Worm (Caenorhabditis elegans): ENCODE measurements around the gene gap-2.

The gap-2 gene

ce11 chrX:9491439-9491838 is 19.2 kb downstream of the gap-2 start:
- TF ChIP-seq zag-1 (tag; optimal IDR thresholded peaks at IDR 0.05) (no peak), R02D3.7 (tag; optimal IDR thresholded peaks at IDR 0.05) (no peak), nhr-111 (GFP tag; optimal IDR thresholded peaks at IDR 0.05) (no peak), lsy-2 (tag; optimal IDR thresholded peaks at IDR 0.05) (no peak), unc-39 (tag; optimal IDR thresholded peaks at IDR 0.05) (no peak), ztf-11 (tag; optimal IDR thresholded peaks at IDR 0.05) (no peak), vab-7 (GFP tag; IDR thresholded peaks at IDR 0.05) (no peak), nhr-76 (tag; optimal IDR thresholded peaks at IDR 0.05) (no peak), php-3 (GFP tag; IDR thresholded peaks at IDR 0.05) (no peak), dmd-6 (GFP tag; IDR thresholded peaks at IDR 0.05) (0 out of 2 replicates have a peak, but pooled peaks have one; percentile 11), daf-8 (GFP tag; IDR thresholded peaks at IDR 0.05) (no peak), unc-62 (GFP tag; optimal IDR thresholded peaks at IDR 0.05 in 1 of 2) (peak in 1 of 2 experiments; percentile 19), unc-62 (tag; optimal IDR thresholded peaks at IDR 0.05) (no peak), egl-43 (GFP tag; IDR thresholded peaks at IDR 0.05) (no peak), ceh-44 (GFP tag; IDR thresholded peaks at IDR 0.05) (no peak), T26A8.4 (GFP tag; IDR thresholded peaks at IDR 0.05) (no peak), aha-1 (tag) (peak; percentile 75), mxl-3 (GFP tag; optimal IDR thresholded peaks at IDR 0.05) (peak; percentile 6), lin-13 (GFP tag; optimal IDR thresholded peaks at IDR 0.05) (no peak), nhr-28 (tag; optimal IDR thresholded peaks at IDR 0.05) (peak; percentile 52), hmg-1.1 (GFP tag; IDR thresholded peaks at IDR 0.05) (no peak), mdt-29 (GFP tag; IDR thresholded peaks at IDR 0.05) (no peak)

DNA sequence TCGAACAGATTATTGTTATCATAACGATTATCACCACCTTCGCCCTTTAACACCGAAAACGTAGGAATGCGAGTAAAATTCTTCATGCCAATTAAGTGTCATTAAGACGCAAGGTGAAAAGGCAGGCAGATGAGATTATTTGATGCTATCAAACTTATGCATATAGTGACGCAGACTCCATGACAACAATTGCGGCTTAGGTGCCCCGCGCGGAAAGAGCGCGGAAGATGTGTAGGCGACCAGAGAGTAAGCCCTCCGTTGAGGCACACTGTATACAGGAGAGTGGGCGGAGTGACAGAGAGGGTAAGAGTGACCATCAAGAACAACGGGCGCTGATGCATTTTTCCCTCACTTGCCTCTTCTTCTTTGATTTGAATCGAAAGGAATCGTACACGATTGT is 22.4 kb downstream of the gap-2 start:
- TF ChIP-seq ceh-82 (tag; optimal IDR thresholded peaks at IDR 0.05) (no peak), nhr-77 (tag; optimal IDR thresholded peaks at IDR 0.05) (no peak), hlh-11 (tag; optimal IDR thresholded peaks at IDR 0.05) (peak; percentile 8)

- no peak for TF ChIP-seq madf-5 (GFP tag; IDR thresholded peaks at IDR 0.05)
- no peak for TF ChIP-seq rbr-2 (tag; optimal IDR thresholded peaks at IDR 0.05)
- TF ChIP-seq snpc-1.2 (GFP tag; IDR thresholded peaks at IDR 0.05): no peak
- peak in 1 of 2 experiments; percentile 68 for TF ChIP-seq unc-62 (GFP tag; optimal IDR thresholded peaks at IDR 0.05 in 1 of 2)
- TF ChIP-seq unc-62 (tag; optimal IDR thresholded peaks at IDR 0.05): no peak
- TF ChIP-seq aha-1 (tag): peak; percentile 56
- no peak for TF ChIP-seq ZK337.2 (GFP tag; IDR thresholded peaks at IDR 0.05)
- no peak for TF ChIP-seq nhr-42 (GFP tag; IDR thresholded peaks at IDR 0.05)
- no peak for TF ChIP-seq Y105C5A.15 (GFP tag; IDR thresholded peaks at IDR 0.05)
- no peak for TF ChIP-seq ces-1 (GFP tag; optimal IDR thresholded peaks at IDR 0.05)
- TF ChIP-seq ceh-82 (tag; optimal IDR thresholded peaks at IDR 0.05): no peak
- TF ChIP-seq lin-1 (GFP tag; IDR thresholded peaks at IDR 0.05): no peak
Measured at ce11 chrX:9499355-9499754, 27.1 kb downstream of the gap-2 start.

DNA sequence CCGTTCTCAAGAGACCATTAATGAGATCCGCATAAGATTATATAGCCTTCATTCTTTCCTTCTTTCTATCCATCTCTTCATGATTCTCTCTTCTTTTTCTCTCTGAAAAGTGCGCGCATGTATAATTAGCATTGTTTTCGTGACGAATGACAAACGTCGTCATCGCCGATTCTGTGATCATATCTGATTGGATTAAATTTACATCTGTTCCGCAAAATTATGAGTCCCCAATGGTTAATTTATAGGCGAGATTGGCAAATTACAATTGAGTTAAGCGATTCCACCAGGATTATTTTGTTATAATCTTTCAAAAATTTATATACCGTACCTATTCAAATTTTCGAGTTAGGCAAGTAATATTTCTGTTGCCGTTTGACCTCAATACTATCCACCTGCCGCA is 32.0 kb downstream of the gap-2 start:
- TF ChIP-seq zfp-3 (GFP tag; conservative IDR thresholded peaks at IDR 0.05): no peak
- no peak for TF ChIP-seq saeg-2 (GFP tag; IDR thresholded peaks at IDR 0.05)
- no peak for TF ChIP-seq nhr-76 (tag; optimal IDR thresholded peaks at IDR 0.05)
- TF ChIP-seq zip-2 (tag; optimal IDR thresholded peaks at IDR 0.05): no peak
- no peak for TF ChIP-seq attf-4 (tag; optimal IDR thresholded peaks at IDR 0.05)
- TF ChIP-seq unc-130 (GFP tag; optimal IDR thresholded peaks at IDR 0.05): no peak
- no peak for TF ChIP-seq dmd-6 (GFP tag; IDR thresholded peaks at IDR 0.05)
- TF ChIP-seq Y75B8A.6 (GFP tag; IDR thresholded peaks at IDR 0.05): no peak
- no peak for TF ChIP-seq hmg-1.1 (GFP tag; IDR thresholded peaks at IDR 0.05)
- no peak for TF ChIP-seq egl-27 (tag; optimal IDR thresholded peaks at IDR 0.05)
- TF ChIP-seq vab-7 (GFP tag; IDR thresholded peaks at IDR 0.05): no peak
- TF ChIP-seq fkh-10 (GFP tag; optimal IDR thresholded peaks at IDR 0.05): no peak
- TF ChIP-seq cey-2 (tag; optimal IDR thresholded peaks at IDR 0.05; ENCODE audit: borderline replicate concordance, insufficient read depth): no peak
- no peak for TF ChIP-seq tra-1 (GFP tag; IDR thresholded peaks at IDR 0.05)
- no peak for TF ChIP-seq nhr-25 (tag; optimal IDR thresholded peaks at IDR 0.05; ENCODE audit: borderline replicate concordance, insufficient read depth)
